Worm (Caenorhabditis elegans) whole organism, mixed stage, embryonic: Measurements from ENCODE around the gene Y51H7C.1.
"Not testable (repeated sequence)": the region's sequence is repeated elsewhere in the genome, so short reads cannot be mapped to it uniquely, and the experiment has no call there.

Experiments used
- elt-3 ChIP-seq: fragments of 150-350 bp; optimal IDR thresholded peaks from 2 replicates; lab custom pipeline; 2014; ENCODE audit warnings: missing biosample characterization, missing genetic modification characterization
- mep-1 ChIP-seq: fragments of 150-350 bp; optimal IDR thresholded peaks from 2 replicates; lab custom pipeline; 2017; ENCODE audit warnings: missing biosample characterization, missing genetic modification reagents, missing genetic modification characterization, inconsistent platforms
- mls-2 ChIP-seq: sonication (generic microtip); optimal IDR thresholded peaks from 2 replicates; lab custom pipeline; 2016; ENCODE audit warnings: mild to moderate bottlenecking, missing genetic modification characterization, moderate library complexity, missing compliant biosample characterization
- nhr-2 ChIP-seq: fragments of 150-350 bp; optimal IDR thresholded peaks from 2 replicates; lab custom pipeline; 2014; ENCODE audit warnings: missing biosample characterization, missing genetic modification characterization
- nhr-76 ChIP-seq: sonication (generic microtip); optimal IDR thresholded peaks from 2 replicates; lab custom pipeline; 2017; ENCODE audit warnings: missing biosample characterization, missing genetic modification characterization
- pha-4 ChIP-seq: fragments of 150-350 bp; optimal IDR thresholded peaks from 2 replicates; lab custom pipeline; 2018; ENCODE audit warnings: missing biosample characterization, missing genetic modification reagents, missing genetic modification characterization
- zip-8 ChIP-seq: fragments of 150-350 bp; optimal IDR thresholded peaks from 2 replicates; lab custom pipeline; 2014; ENCODE audit warnings: missing biosample characterization, missing genetic modification characterization
- ztf-11 ChIP-seq: fragments of 150-350 bp; optimal IDR thresholded peaks from 2 replicates; lab custom pipeline; 2014; ENCODE audit warnings: missing biosample characterization, missing genetic modification characterization

DNA sequence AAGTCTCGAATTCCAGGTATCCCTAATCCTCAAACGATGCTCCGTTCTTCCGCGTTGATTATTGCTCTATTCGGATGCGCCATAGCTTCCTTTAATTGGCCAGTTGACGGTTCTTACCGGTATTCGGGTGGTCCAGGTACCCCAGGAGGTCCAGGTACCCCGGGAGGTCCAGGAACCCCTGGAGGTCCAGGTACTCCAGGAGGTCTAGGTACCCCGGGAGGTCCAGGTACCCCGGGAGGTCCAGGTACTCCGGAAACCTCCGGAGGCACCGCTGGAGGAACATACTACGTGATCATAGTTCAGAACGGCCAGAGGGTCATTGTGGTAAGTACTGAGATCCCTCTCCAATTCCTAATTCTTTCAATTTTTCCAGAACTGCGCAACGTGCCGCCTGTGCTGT is at the start of gene Y51H7C.1:
- TF ChIP-seq mep-1 (tag; lab: Kevin White, UChicago); elt-3 (tag; lab: Kevin White, UChicago); zip-8 (tag; lab: Kevin White, UChicago); ztf-11; pha-4 (tag; lab: Kevin White, UChicago); nhr-76 (tag; lab: Kevin White, UChicago); nhr-2 (tag; lab: Kevin White, UChicago); mls-2 (tag; lab: Kevin White, UChicago): not testable (repeated sequence)
